Worm (Caenorhabditis elegans): ENCODE measurements around the gene str-40.

DNA sequence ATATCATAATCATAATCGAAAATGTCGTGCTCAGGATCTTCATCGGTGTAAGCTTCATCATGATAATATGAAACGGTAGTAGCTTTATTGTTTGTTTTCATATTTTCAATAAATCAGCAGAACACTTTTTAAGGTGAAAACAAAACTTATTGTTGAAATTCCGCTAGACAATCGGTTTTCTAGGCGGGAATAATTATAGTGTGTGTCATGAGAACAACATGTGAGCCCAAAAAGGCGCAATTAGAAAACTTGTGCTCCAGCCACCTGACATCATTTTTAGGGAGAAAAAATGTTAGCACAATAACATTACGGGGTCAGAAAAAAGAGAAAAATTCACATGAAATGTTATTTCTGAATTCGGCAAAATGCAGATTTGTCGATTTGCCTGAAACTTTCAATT lies 34.8 kb downstream of the str-40 start, which contains the start of gene srw-8:
- TF ChIP-seq fos-1 (tag; optimal IDR thresholded peaks at IDR 0.05) (no peak), elt-2 (tag; optimal IDR thresholded peaks at IDR 0.05) (no peak), unc-86 (tag; optimal IDR thresholded peaks at IDR 0.05) (no peak), ceh-82 (tag; optimal IDR thresholded peaks at IDR 0.05) (no peak), pqm-1 (tag; optimal IDR thresholded peaks at IDR 0.05) (no peak)

Data from whole organism, L1 larva.